Worm (Caenorhabditis elegans): ENCODE data around the gene nlp-3.

DNA sequence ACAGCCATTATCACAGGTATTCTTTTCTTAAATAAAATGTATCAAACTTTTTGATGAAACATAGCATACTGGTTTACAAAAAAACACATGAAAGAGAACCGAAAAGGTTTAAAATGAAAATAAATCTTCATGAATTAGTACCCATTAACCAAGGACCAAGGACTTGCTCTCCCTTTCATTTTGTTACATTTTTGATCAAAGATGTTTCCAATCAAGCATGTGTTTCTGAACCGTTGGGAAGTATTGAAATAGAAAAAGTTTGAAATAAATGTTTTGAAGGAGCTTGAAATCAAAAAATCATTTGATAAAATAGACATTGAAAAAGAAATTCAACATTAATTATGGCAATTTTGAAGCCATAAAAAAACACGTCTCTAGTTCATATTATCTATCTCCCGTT, 34.3 kb upstream of the nlp-3 start:
- TF ChIP-seq nhr-27 (tag; optimal IDR thresholded peaks at IDR 0.05) (no peak), D2030.7 (GFP tag; IDR thresholded peaks at IDR 0.05) (no peak), cebp-2 (GFP tag; IDR thresholded peaks at IDR 0.05) (no peak), tbx-9 (tag; optimal IDR thresholded peaks at IDR 0.05; ENCODE audit: borderline replicate concordance) (no peak), Y53F4B.3 (GFP tag; IDR thresholded peaks at IDR 0.05) (no peak)

Data from whole organism, young adult.